Worm (Caenorhabditis elegans) whole organism, mixed stage, embryonic: ENCODE data around the gene gmpr-1.

Experiments used
- mep-1 ChIP-seq: fragments of 150-350 bp; optimal IDR thresholded peaks from 2 replicates; lab custom pipeline; 2017; ENCODE audit warnings: missing biosample characterization, missing genetic modification reagents, missing genetic modification characterization, inconsistent platforms
- nhr-76 ChIP-seq: sonication (generic microtip); optimal IDR thresholded peaks from 2 replicates; lab custom pipeline; 2017; ENCODE audit warnings: missing biosample characterization, missing genetic modification characterization
- tbx-8 ChIP-seq: fragments of 200-800 bp; sonication (Bioruptor generic); optimal IDR thresholded peaks from 2 replicates; lab custom pipeline; 2018; ENCODE audit warnings: mild to moderate bottlenecking, missing genetic modification characterization, moderate library complexity, missing compliant biosample characterization

DNA sequence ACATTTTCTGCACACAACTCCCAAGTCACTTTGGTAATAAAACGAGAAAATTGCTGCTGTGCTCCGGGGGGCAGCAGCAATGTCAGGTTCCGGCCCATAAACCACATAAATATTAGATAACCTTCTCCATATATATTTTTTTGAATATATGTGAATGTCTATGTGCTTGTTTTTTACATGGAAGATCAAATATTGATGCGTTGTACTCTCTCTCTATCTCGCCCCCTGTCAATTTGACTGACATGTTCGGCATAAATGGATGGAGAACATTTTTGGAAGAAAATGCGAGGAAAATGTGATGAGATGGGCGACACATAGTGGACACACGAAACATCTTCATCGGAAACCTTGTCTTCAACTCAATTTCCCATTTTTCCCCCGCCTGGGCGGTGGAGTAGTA is 11.2 kb downstream of the gmpr-1 start:
- TF ChIP-seq nhr-76 (tag; lab: Kevin White, UChicago) (no peak), tbx-8 (no peak), mep-1 (tag; lab: Kevin White, UChicago) (no peak)
